Fruit fly (Drosophila melanogaster): ENCODE results near the gene FeCH.

DNA sequence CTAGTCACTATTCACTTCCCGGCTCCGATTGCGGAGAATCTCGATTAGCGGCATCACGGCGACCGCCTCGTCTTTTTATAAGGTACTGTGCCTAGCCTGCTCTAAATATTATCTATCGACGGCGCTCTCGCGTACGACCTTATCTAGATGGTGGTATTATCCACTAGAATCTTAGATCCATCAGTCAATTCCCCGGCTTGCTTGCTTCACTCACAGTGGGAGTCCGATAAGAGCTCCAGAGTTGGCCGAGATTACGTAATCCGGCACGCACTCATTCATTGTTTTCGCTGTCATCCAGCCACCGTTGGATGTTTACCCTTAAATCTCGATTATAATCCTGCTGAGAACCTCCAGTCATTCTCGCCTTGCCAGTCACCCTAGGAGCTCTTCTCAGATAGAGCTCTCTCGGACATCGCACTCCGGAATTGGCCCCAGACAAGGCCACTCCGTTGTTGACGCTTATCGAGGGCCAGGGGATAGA lies 50.5 kb downstream of the FeCH start, which contains the start of gene Smvt:
- TF ChIP-seq CG8478 (optimal IDR thresholded peaks at IDR 0.05), result no peak
- TF ChIP-seq psq (optimal IDR thresholded peaks at IDR 0.05), result no peak
- no peak for TF ChIP-seq Dll (optimal IDR thresholded peaks at IDR 0.05)
- TF ChIP-seq usp (GFP tag; optimal IDR thresholded peaks at IDR 0.05), result no peak

Data from whole organism.